Worm (Caenorhabditis elegans) whole organism, young adult: ENCODE measurements around the gene arrd-7.

ENCODE experiments used
- B0336.3 ChIP-seq: fragments of 200-800 bp; sonication (Bioruptor generic); IDR thresholded peaks from 2 replicates; pipeline ENCODE4 v1.3.6; 2022; ENCODE audit warnings: missing genetic modification characterization, missing compliant biosample characterization
- C06A6.2 ChIP-seq: fragments of 200-800 bp; sonication (Bioruptor generic); conservative IDR thresholded peaks from 2 replicates; pipeline ENCODE4 v1.3.6; 2022; ENCODE audit warnings: missing genetic modification characterization, missing compliant biosample characterization
- C17E4.6 ChIP-seq: fragments of 200-800 bp; sonication (Bioruptor generic); IDR thresholded peaks from 2 replicates; pipeline ENCODE4 v1.3.6; 2022; ENCODE audit warnings: missing genetic modification reagents, missing genetic modification characterization, missing compliant biosample characterization
- F10E7.11 ChIP-seq: sonication (generic microtip); optimal IDR thresholded peaks from 2 replicates; lab custom pipeline; 2017; ENCODE audit warnings: mild to moderate bottlenecking, missing genetic modification characterization, moderate library complexity, missing compliant biosample characterization
- F33H1.4 ChIP-seq: fragments of 200-800 bp; sonication (Bioruptor generic); IDR thresholded peaks from 2 replicates; pipeline ENCODE4 v1.3.6; 2022; ENCODE audit warnings: missing genetic modification reagents, missing genetic modification characterization, missing compliant biosample characterization
- F39B2.1 ChIP-seq: fragments of 200-800 bp; sonication (Bioruptor generic); IDR thresholded peaks from 2 replicates; pipeline ENCODE4 v1.3.6; 2022; ENCODE audit warnings: missing genetic modification reagents, missing genetic modification characterization, missing compliant biosample characterization
- F49E8.2 ChIP-seq: sonication (generic microtip); optimal IDR thresholded peaks from 3 replicates; lab custom pipeline; 2017; ENCODE audit warnings: missing genetic modification characterization, mild to moderate bottlenecking, missing compliant biosample characterization, antibody characterized with exemption, moderate library complexity; ENCODE audit not compliant: insufficient read depth
- F57A8.1 ChIP-seq: fragments of 200-800 bp; sonication (Bioruptor generic); optimal IDR thresholded peaks from 2 replicates; lab custom pipeline; 2018; ENCODE audit warnings: mild to moderate bottlenecking, missing genetic modification characterization, moderate library complexity, missing compliant biosample characterization
- K11D2.4 ChIP-seq: fragments of 200-800 bp; sonication (Bioruptor generic); IDR thresholded peaks from 2 replicates; pipeline ENCODE4 v1.3.6; 2022; ENCODE audit warnings: missing genetic modification reagents, missing genetic modification characterization, missing compliant biosample characterization
- K12H6.12 ChIP-seq: fragments of 200-800 bp; sonication (Bioruptor generic); optimal IDR thresholded peaks from 2 replicates; lab custom pipeline; 2018; ENCODE audit warnings: mild to moderate bottlenecking, missing genetic modification characterization, missing compliant biosample characterization
- T26A5.8 ChIP-seq: sonication (generic microtip); optimal IDR thresholded peaks from 2 replicates; lab custom pipeline; 2016; ENCODE audit warnings: missing genetic modification characterization, missing compliant biosample characterization
- Y67H2A.10 ChIP-seq: fragments of 200-800 bp; sonication (Bioruptor generic); conservative IDR thresholded peaks from 2 replicates; pipeline ENCODE4 v1.3.6; 2022; ENCODE audit warnings: missing genetic modification reagents, missing genetic modification characterization, missing compliant biosample characterization
- Y95B8A.8 ChIP-seq: fragments of 200-800 bp; sonication (Bioruptor generic); IDR thresholded peaks from 2 replicates; pipeline ENCODE4 v1.3.6; 2022; ENCODE audit warnings: missing genetic modification reagents, missing genetic modification characterization, missing compliant biosample characterization
- akir-1 ChIP-seq: fragments of 200-800 bp; sonication (Bioruptor generic); optimal IDR thresholded peaks from 2 replicates; lab custom pipeline; 2018; ENCODE audit warnings: mild to moderate bottlenecking, missing genetic modification characterization, moderate library complexity, missing compliant biosample characterization
- ama-1 ChIP-seq, 3 experiments: fragments of 150-350 bp in 1 of 3; sonication (generic microtip) in 2 of 3; optimal IDR thresholded peaks; 2 replicates each; lab custom pipeline; 2014 to 2018; ENCODE audit warnings: missing biosample characterization in 2 of 3, missing genetic modification characterization in 2 of 3, missing genetic modification reagents in 2 of 3
- attf-5 ChIP-seq: fragments of 200-800 bp; sonication (Bioruptor generic); optimal IDR thresholded peaks from 2 replicates; lab custom pipeline; 2018; ENCODE audit warnings: mild to moderate bottlenecking, missing genetic modification characterization, missing compliant biosample characterization
- bed-1 ChIP-seq: fragments of 200-800 bp; sonication (Bioruptor generic); IDR thresholded peaks from 2 replicates; pipeline ENCODE4 v1.3.6; 2022; ENCODE audit warnings: missing genetic modification reagents, missing genetic modification characterization, missing compliant biosample characterization
- cebp-1 ChIP-seq, 2 experiments: fragments of 200-800 bp in 1 of 2; sonication (Bioruptor generic) in 1 of 2; sonication (generic microtip) in 1 of 2; IDR thresholded peaks in 1 of 2; optimal IDR thresholded peaks in 1 of 2; 2 replicates each; pipeline versions ENCODE4 v1.3.6 to Lab custom; 2017 to 2022; ENCODE audit warnings: missing compliant biosample characterization in 2 of 2, missing genetic modification characterization in 2 of 2, mild to moderate bottlenecking in 1 of 2, missing genetic modification reagents in 1 of 2, moderate library complexity in 1 of 2
- ceh-100 ChIP-seq: fragments of 200-800 bp; sonication (Bioruptor generic); IDR thresholded peaks from 2 replicates; pipeline ENCODE4 v1.3.6; 2022; ENCODE audit warnings: missing genetic modification reagents, missing genetic modification characterization, missing compliant biosample characterization
- ceh-40 ChIP-seq: fragments of 200-800 bp; sonication (Bioruptor generic); IDR thresholded peaks from 2 replicates; pipeline ENCODE4 v1.3.6; 2022; ENCODE audit warnings: missing genetic modification characterization, missing compliant biosample characterization
- die-1 ChIP-seq: sonication (generic microtip); optimal IDR thresholded peaks from 2 replicates; lab custom pipeline; 2016; ENCODE audit warnings: missing genotype, mild to moderate bottlenecking, missing genetic modification characterization, missing compliant biosample characterization
- dpl-1 ChIP-seq: fragments of 150-350 bp; optimal IDR thresholded peaks from 2 replicates; lab custom pipeline; 2014; ENCODE audit warnings: missing biosample characterization, missing genetic modification reagents, missing genetic modification characterization
- egl-18 ChIP-seq: fragments of 200-800 bp; sonication (Bioruptor generic); IDR thresholded peaks from 2 replicates; pipeline ENCODE4 v1.3.6; 2022; ENCODE audit warnings: missing genetic modification reagents, missing genetic modification characterization, missing compliant biosample characterization
- egrh-3 ChIP-seq: fragments of 200-800 bp; sonication (Bioruptor generic); IDR thresholded peaks from 2 replicates; pipeline ENCODE4 v1.3.6; 2022; ENCODE audit warnings: missing genetic modification reagents, missing genetic modification characterization, missing compliant biosample characterization
- ekl-4 ChIP-seq: fragments of 200-800 bp; sonication (Bioruptor generic); IDR thresholded peaks from 2 replicates; pipeline ENCODE4 v1.3.6; 2022; ENCODE audit warnings: missing genetic modification reagents, missing genetic modification characterization, missing compliant biosample characterization
- hlh-12 ChIP-seq: sonication (generic microtip); optimal IDR thresholded peaks from 2 replicates; lab custom pipeline; 2016; ENCODE audit warnings: missing genetic modification characterization, missing compliant biosample characterization
- hsf-1 ChIP-seq: fragments of 200-800 bp; sonication (Bioruptor generic); IDR thresholded peaks from 2 replicates; pipeline ENCODE4 v1.3.6; 2022; ENCODE audit warnings: missing genetic modification reagents, missing genetic modification characterization, missing compliant biosample characterization
- let-526 ChIP-seq: fragments of 200-800 bp; sonication (Bioruptor generic); IDR thresholded peaks from 2 replicates; pipeline ENCODE4 v1.3.6; 2022; ENCODE audit warnings: missing genetic modification reagents, missing genetic modification characterization, missing compliant biosample characterization
- let-607 ChIP-seq, 2 experiments: fragments of 200-800 bp in 1 of 2; sonication (Bioruptor generic) in 1 of 2; sonication (generic microtip) in 1 of 2; optimal IDR thresholded peaks; 2 replicates each; lab custom pipeline; 2016 to 2018; ENCODE audit warnings: mild to moderate bottlenecking in 2 of 2, missing compliant biosample characterization in 2 of 2, missing genetic modification characterization in 2 of 2, moderate library complexity in 2 of 2, missing genotype in 1 of 2
- lin-26 ChIP-seq: fragments of 200-800 bp; sonication (Bioruptor generic); IDR thresholded peaks from 2 replicates; pipeline ENCODE4 v1.3.6; 2022; ENCODE audit warnings: missing genetic modification reagents, missing genetic modification characterization, missing compliant biosample characterization
- lin-35 ChIP-seq, 3 experiments: fragments of 150-350 bp in 2 of 3; sonication (generic microtip) in 1 of 3; optimal IDR thresholded peaks; 2 replicates each; lab custom pipeline; 2014 to 2018; ENCODE audit warnings: missing biosample characterization in 3 of 3, missing genetic modification characterization in 3 of 3, missing genetic modification reagents in 3 of 3
- lin-40 ChIP-seq: sonication (generic microtip); optimal IDR thresholded peaks from 2 replicates; lab custom pipeline; 2016; ENCODE audit warnings: missing genetic modification characterization, mild to moderate bottlenecking, missing compliant biosample characterization, missing genotype, missing genetic modification reagents
- madf-3 ChIP-seq: fragments of 200-800 bp; sonication (Bioruptor generic); IDR thresholded peaks from 2 replicates; pipeline ENCODE4 v1.3.6; 2022; ENCODE audit warnings: missing genetic modification reagents, missing genetic modification characterization, missing compliant biosample characterization
- madf-8 ChIP-seq: fragments of 200-800 bp; sonication (Bioruptor generic); conservative IDR thresholded peaks from 2 replicates; pipeline ENCODE4 v1.3.6; 2022; ENCODE audit warnings: missing genetic modification reagents, missing genetic modification characterization, missing compliant biosample characterization
- nfya-2 ChIP-seq: fragments of 200-800 bp; sonication (Bioruptor generic); IDR thresholded peaks from 2 replicates; pipeline ENCODE4 v1.3.6; 2022; ENCODE audit warnings: missing genetic modification reagents, missing genetic modification characterization, missing compliant biosample characterization
- nfyb-1 ChIP-seq: fragments of 200-800 bp; sonication (Bioruptor generic); IDR thresholded peaks from 2 replicates; pipeline ENCODE4 v1.3.6; 2022; ENCODE audit warnings: missing genetic modification reagents, missing genetic modification characterization, missing compliant biosample characterization
- pbrm-1 ChIP-seq: fragments of 200-800 bp; sonication (Bioruptor generic); IDR thresholded peaks from 2 replicates; pipeline ENCODE4 v1.3.6; 2022; ENCODE audit warnings: missing genetic modification reagents, missing genetic modification characterization, missing compliant biosample characterization
- repo-1 ChIP-seq: sonication (generic microtip); optimal IDR thresholded peaks from 2 replicates; lab custom pipeline; 2017; ENCODE audit warnings: mild to moderate bottlenecking, missing genetic modification characterization, missing compliant biosample characterization
- snpc-4 ChIP-seq, 5 experiments: fragments of 150-350 bp in 1 of 5; sonication (generic microtip) in 4 of 5; optimal IDR thresholded peaks; 2 replicates each; lab custom pipeline; 2014 to 2018; ENCODE audit warnings: missing genetic modification characterization in 5 of 5, missing biosample characterization in 3 of 5, antibody characterized with exemption in 2 of 5, mild to moderate bottlenecking in 2 of 5, missing compliant biosample characterization in 2 of 5, missing genotype in 2 of 5, moderate library complexity in 2 of 5, missing genetic modification reagents in 1 of 5
- somi-1 ChIP-seq: fragments of 200-800 bp; sonication (Bioruptor generic); optimal IDR thresholded peaks from 2 replicates; lab custom pipeline; 2018; ENCODE audit warnings: mild to moderate bottlenecking, missing genetic modification characterization, missing compliant biosample characterization
- tbx-9 ChIP-seq: sonication (generic microtip); optimal IDR thresholded peaks from 2 replicates; lab custom pipeline; 2016; ENCODE audit warnings: borderline replicate concordance, missing genetic modification characterization, inconsistent platforms, missing compliant biosample characterization
- tlf-1 ChIP-seq: fragments of 200-800 bp; sonication (Bioruptor generic); optimal IDR thresholded peaks from 2 replicates; lab custom pipeline; 2018; ENCODE audit warnings: mild to moderate bottlenecking, missing genetic modification characterization, missing compliant biosample characterization
- unc-130 ChIP-seq: sonication (generic microtip); optimal IDR thresholded peaks from 2 replicates; lab custom pipeline; 2016; ENCODE audit warnings: missing genetic modification reagents, missing genetic modification characterization, missing compliant biosample characterization
- unc-62 ChIP-seq: fragments of 150-350 bp; optimal IDR thresholded peaks from 2 replicates; lab custom pipeline; 2014; ENCODE audit warnings: missing biosample characterization, missing genetic modification reagents, missing genetic modification characterization
- zfh-2 ChIP-seq: fragments of 200-800 bp; sonication (Bioruptor generic); conservative IDR thresholded peaks from 2 replicates; pipeline ENCODE4 v1.3.6; 2022; ENCODE audit warnings: missing genetic modification reagents, missing genetic modification characterization, missing compliant biosample characterization
- ztf-22 ChIP-seq: fragments of 200-800 bp; sonication (Bioruptor generic); optimal IDR thresholded peaks from 2 replicates; lab custom pipeline; 2018; ENCODE audit warnings: mild to moderate bottlenecking, missing genetic modification characterization, moderate library complexity, missing compliant biosample characterization

The arrd-7 gene

DNA sequence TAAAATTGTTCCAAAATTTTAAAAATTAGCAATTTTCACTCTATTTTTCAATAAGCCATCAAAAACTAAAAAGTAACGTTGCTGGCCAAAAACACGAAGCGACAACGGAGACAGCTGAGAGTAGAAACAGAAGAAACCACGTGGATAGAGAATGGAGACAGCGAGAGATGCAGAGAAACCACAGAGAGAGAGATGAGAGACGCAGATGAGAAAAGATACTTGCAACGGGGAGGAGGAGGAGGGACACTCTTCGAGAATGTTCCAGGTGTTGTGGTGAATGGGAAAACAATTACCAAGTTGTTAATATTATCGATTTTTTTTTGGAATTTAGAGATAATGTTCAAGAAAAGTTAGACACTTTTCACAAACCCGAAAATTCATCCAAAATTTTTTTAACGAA, 39.9 kb upstream of the arrd-7 start:
- peak; percentile 94 for TF ChIP-seq pbrm-1 (GFP tag; lab: Robert Waterston, UW)
- no peak for TF ChIP-seq hlh-12 (tag; lab: Kevin White, UChicago)
- 0 out of 2 replicates have a peak, but pooled peaks have one; percentile 42 for TF ChIP-seq cebp-1 (GFP tag; IDR thresholded peaks at IDR 0.05; lab: Robert Waterston, UW)
- peak; percentile 85 for TF ChIP-seq cebp-1 (tag; optimal IDR thresholded peaks at IDR 0.05; lab: Kevin White, UChicago)
- no peak for TF ChIP-seq F49E8.2
- peak; percentile 94 for TF ChIP-seq attf-5 (GFP tag; lab: Kevin White, UChicago)
- peak; percentile 70 for TF ChIP-seq repo-1 (tag; lab: Kevin White, UChicago)
- no peak for TF ChIP-seq ceh-40
- TF ChIP-seq K12H6.12 (tag; lab: Kevin White, UChicago): peak; percentile 87
- peak; percentile 27 for TF ChIP-seq die-1 (tag; lab: Kevin White, UChicago)
- TF ChIP-seq snpc-4 (GFP tag; optimal IDR thresholded peaks at IDR 0.05; lab: Kevin White, UChicago): no peak
- TF ChIP-seq snpc-4 (tag; optimal IDR thresholded peaks at IDR 0.05; lab: Kevin White, UChicago): peak in 3 of 4 experiments; percentile 49 to 73 (median 70)
- TF ChIP-seq F33H1.4 (GFP tag; lab: Robert Waterston, UW): peak; percentile 33; the same call in 1 of the 2 replicates
- peak; percentile 87 for TF ChIP-seq C06A6.2 (GFP tag; lab: Robert Waterston, UW)
- no peak for TF ChIP-seq F57A8.1 (GFP tag; lab: Kevin White, UChicago)
- TF ChIP-seq Y67H2A.10: peak; percentile 88
- peak; percentile 96 for TF ChIP-seq lin-40
- peak; percentile 79 to 92 for TF ChIP-seq let-607 (tag; optimal IDR thresholded peaks at IDR 0.05; lab: Kevin White, UChicago)
- TF ChIP-seq lin-35 (GFP tag; optimal IDR thresholded peaks at IDR 0.05; lab: Kevin White, UChicago): peak in 1 of 3 experiments; percentile 82
- peak; percentile 95 for TF ChIP-seq ekl-4 (GFP tag; lab: Robert Waterston, UW)
- TF ChIP-seq F39B2.1: no peak
- peak; percentile 91 for TF ChIP-seq nfyb-1 (GFP tag; lab: Robert Waterston, UW)
- TF ChIP-seq ama-1 (optimal IDR thresholded peaks at IDR 0.05; lab: Kevin White, UChicago): peak; percentile 69
- TF ChIP-seq ama-1 (GFP tag; optimal IDR thresholded peaks at IDR 0.05; lab: Kevin White, UChicago): no peak
- TF ChIP-seq somi-1 (GFP tag; lab: Kevin White, UChicago): peak; percentile 88
- TF ChIP-seq C17E4.6 (GFP tag; lab: Robert Waterston, UW): 0 out of 2 replicates have a peak, but pooled peaks have one; percentile 16
- TF ChIP-seq akir-1: no peak
- peak; percentile 25 for TF ChIP-seq F10E7.11 (tag; lab: Kevin White, UChicago)
- peak; percentile 77 for TF ChIP-seq let-526 (GFP tag; lab: Robert Waterston, UW)
- TF ChIP-seq K11D2.4: peak; percentile 93
- TF ChIP-seq ztf-22 (GFP tag; lab: Kevin White, UChicago): peak; percentile 58
- no peak for TF ChIP-seq madf-8 (GFP tag; lab: Robert Waterston, UW)
- peak; percentile 76; the same call in 1 of the 2 replicates for TF ChIP-seq madf-3
- no peak for TF ChIP-seq bed-1 (GFP tag; lab: Robert Waterston, UW)
- TF ChIP-seq lin-26 (GFP tag; lab: Robert Waterston, UW): no peak
- TF ChIP-seq B0336.3: peak; percentile 89
- 0 out of 2 replicates have a peak, but pooled peaks have one; percentile 17 for TF ChIP-seq egl-18
- peak; percentile 99 for TF ChIP-seq hsf-1 (GFP tag; lab: Robert Waterston, UW)
- TF ChIP-seq T26A5.8 (tag; lab: Kevin White, UChicago): no peak
- peak; percentile 12 for TF ChIP-seq dpl-1 (GFP tag; lab: Kevin White, UChicago)
- no peak for TF ChIP-seq unc-62 (GFP tag; lab: Kevin White, UChicago)
- TF ChIP-seq unc-130: no peak
- TF ChIP-seq tbx-9: no peak
- TF ChIP-seq nfya-2 (GFP tag; lab: Robert Waterston, UW): no peak
- peak; percentile 72 for TF ChIP-seq egrh-3 (GFP tag; lab: Robert Waterston, UW)
- TF ChIP-seq ceh-100 (GFP tag; lab: Robert Waterston, UW): peak; percentile 64
- peak; percentile 78 for TF ChIP-seq tlf-1
- TF ChIP-seq Y95B8A.8 (GFP tag; lab: Robert Waterston, UW): 0 out of 2 replicates have a peak, but pooled peaks have one; percentile 15
- TF ChIP-seq zfh-2 (GFP tag; lab: Robert Waterston, UW): no peak
